Fruit fly (Drosophila melanogaster): ENCODE data around the gene CG33296.

The CG33296 gene

DNA sequence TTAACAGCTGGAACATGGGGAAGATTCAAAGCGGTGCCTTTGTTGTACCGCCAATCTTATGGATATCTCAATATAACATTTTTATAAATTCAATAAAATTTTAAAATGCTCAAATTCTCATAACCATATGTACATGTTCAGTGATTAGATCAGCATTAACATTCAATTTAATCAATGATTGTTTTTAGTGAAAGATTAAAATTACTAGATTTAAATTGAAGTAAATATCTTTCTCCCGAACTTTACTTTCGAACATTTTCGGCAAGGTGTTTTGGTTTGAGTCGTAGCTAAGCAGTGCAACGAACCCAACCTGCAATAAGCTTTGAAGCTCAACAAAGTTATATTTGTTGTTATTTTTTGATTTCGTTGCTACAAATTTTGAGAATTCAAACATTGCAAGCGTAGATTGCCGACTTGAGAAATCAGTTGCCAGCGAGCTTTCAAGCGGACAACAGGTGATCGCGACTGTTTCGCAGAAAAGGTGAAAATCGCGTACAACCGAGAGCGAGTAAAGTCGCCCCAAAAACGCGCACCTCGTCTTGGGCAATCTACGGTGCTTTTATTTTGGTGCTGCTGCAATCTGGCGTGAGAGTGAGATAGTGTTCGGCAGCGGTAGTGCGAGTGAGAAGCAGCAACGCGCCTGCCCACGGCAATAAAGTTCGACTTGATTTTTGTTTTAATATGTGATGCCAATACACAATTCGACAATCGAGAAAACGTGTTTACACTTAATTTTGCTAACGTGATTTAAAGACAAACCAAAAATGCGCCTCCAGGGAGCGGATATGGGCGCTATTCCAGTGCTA is 13.9 kb downstream of the CG33296 start, which contains the start of gene Tep3 (continued):
- peak; percentile 31 for TF ChIP-seq CG10209 (GFP tag; optimal IDR thresholded peaks at IDR 0.05)
- TF ChIP-seq CG12219 (GFP tag; optimal IDR thresholded peaks at IDR 0.05): no peak
- TF ChIP-seq CG7372 (GFP tag; IDR thresholded peaks at IDR 0.05): no peak
- peak; percentile 24 for TF ChIP-seq chn (GFP tag; optimal IDR thresholded peaks at IDR 0.05)
- TF ChIP-seq Bgb (GFP tag; IDR thresholded peaks at IDR 0.05; ENCODE audit: partially characterized antibody): peak; percentile 32; the same call in 1 of the 2 replicates
- TF ChIP-seq Blimp-1 (GFP tag; optimal IDR thresholded peaks at IDR 0.05): peak; percentile 27
- peak; percentile 24; the same call in 1 of the 2 replicates for TF ChIP-seq Ptx1 (GFP tag; IDR thresholded peaks at IDR 0.05)
- TF ChIP-seq Awh (GFP tag; IDR thresholded peaks at IDR 0.05): 0 out of 2 replicates have a peak, but pooled peaks have one; percentile 29
- peak; percentile 9 for TF ChIP-seq CG10543 (GFP tag; optimal IDR thresholded peaks at IDR 0.05)
- no peak for TF ChIP-seq CG15073 (GFP tag; optimal IDR thresholded peaks at IDR 0.05)
- peak; percentile 53 for TF ChIP-seq Myb (GFP tag; optimal IDR thresholded peaks at IDR 0.05)
- peak; percentile 10 for TF ChIP-seq maf-S (GFP tag; optimal IDR thresholded peaks at IDR 0.05)
- TF ChIP-seq CG5245 (GFP tag; optimal IDR thresholded peaks at IDR 0.05): peak; percentile 11
- TF ChIP-seq HLH3B (GFP tag; IDR thresholded peaks at IDR 0.05): peak; percentile 19; the same call in 1 of the 2 replicates
- peak; percentile 92 for TF ChIP-seq Med (GFP tag)
- peak; percentile 15 for TF ChIP-seq Bteb2 (GFP tag; optimal IDR thresholded peaks at IDR 0.05)
- no peak for TF ChIP-seq Trl (optimal IDR thresholded peaks at IDR 0.05)
- peak; percentile 2 for TF ChIP-seq Trl (GFP tag; optimal IDR thresholded peaks at IDR 0.05)
- TF ChIP-seq PHDP (tag; optimal IDR thresholded peaks at IDR 0.05): peak; percentile 50
- no peak for TF ChIP-seq MBD-R2 (GFP tag; IDR thresholded peaks at IDR 0.05)
- peak; percentile 31 for TF ChIP-seq sd (tag; optimal IDR thresholded peaks at IDR 0.05)
- TF ChIP-seq ERR (GFP tag; optimal IDR thresholded peaks at IDR 0.05): peak; percentile 33
- no peak for TF ChIP-seq CG14860 (GFP tag; IDR thresholded peaks at IDR 0.05; ENCODE audit: partially characterized antibody)
- TF ChIP-seq tin (GFP tag; optimal IDR thresholded peaks at IDR 0.05): peak; percentile 42
- peak; percentile 33 for TF ChIP-seq Fer3 (tag; optimal IDR thresholded peaks at IDR 0.05)
- 0 out of 3 replicates have a peak, but pooled peaks have one; percentile 19 for TF ChIP-seq CG7963 (GFP tag; IDR thresholded peaks at IDR 0.05; ENCODE audit: partially characterized antibody)
- peak; percentile 33 for TF ChIP-seq CG15514 (GFP tag; optimal IDR thresholded peaks at IDR 0.05)
- TF ChIP-seq CG18599 (GFP tag; optimal IDR thresholded peaks at IDR 0.05): peak; percentile 36
- peak; percentile 35 for TF ChIP-seq Hmr (GFP tag; optimal IDR thresholded peaks at IDR 0.05)
- no peak for TF ChIP-seq otp (GFP tag; IDR thresholded peaks at IDR 0.05)
- peak; percentile 23 for TF ChIP-seq CG15601 (tag; optimal IDR thresholded peaks at IDR 0.05)
- TF ChIP-seq CG11696 (GFP tag; IDR thresholded peaks at IDR 0.05): no peak
- TF ChIP-seq prd (optimal IDR thresholded peaks at IDR 0.05): no peak
- 0 out of 3 replicates have a peak, but pooled peaks have one; percentile 37 for TF ChIP-seq prd (GFP tag; IDR thresholded peaks at IDR 0.05)
- peak; percentile 15 for TF ChIP-seq CG12299 (tag; optimal IDR thresholded peaks at IDR 0.05)
- peak; percentile 4 for TF ChIP-seq az2 (GFP tag; optimal IDR thresholded peaks at IDR 0.05)
- TF ChIP-seq CG13624 (GFP tag; optimal IDR thresholded peaks at IDR 0.05): peak; percentile 20
- peak; percentile 46 for TF ChIP-seq CG4424 (GFP tag; optimal IDR thresholded peaks at IDR 0.05)
- no peak for TF ChIP-seq pnt (GFP tag; optimal IDR thresholded peaks at IDR 0.05)
- TF ChIP-seq dpn (GFP tag; optimal IDR thresholded peaks at IDR 0.05): peak; percentile 40 to 43
- TF ChIP-seq CG4360 (GFP tag; IDR thresholded peaks at IDR 0.05): 0 out of 2 replicates have a peak, but pooled peaks have one; percentile 18
- peak; percentile 29 for TF ChIP-seq CG30403 (GFP tag; optimal IDR thresholded peaks at IDR 0.05)
- TF ChIP-seq exex (tag; optimal IDR thresholded peaks at IDR 0.05): no peak
- no peak for TF ChIP-seq sisA (GFP tag; IDR thresholded peaks at IDR 0.05)
- TF ChIP-seq bcd (GFP tag; optimal IDR thresholded peaks at IDR 0.05): peak; percentile 41
- TF ChIP-seq CG12659 (GFP tag; optimal IDR thresholded peaks at IDR 0.05): peak; percentile 13
- TF ChIP-seq CG11398 (GFP tag; optimal IDR thresholded peaks at IDR 0.05): no peak
- TF ChIP-seq CG8359 (GFP tag; optimal IDR thresholded peaks at IDR 0.05; ENCODE audit: borderline replicate concordance): peak; percentile 99
